Fruit fly (Drosophila melanogaster) whole organism, embryonic: ENCODE measurements around the gene BtbVII.

Source experiments
- Atf-2 ChIP-seq: fragments of 200-800 bp; sonication (Bioruptor generic); optimal IDR thresholded peaks from 2 replicates; lab custom pipeline; 2016; ENCODE audit warnings: missing biosample characterization, missing genetic modification characterization
- BEAF-32 ChIP-seq: fragments of 200-800 bp; sonication (Bioruptor generic); optimal IDR thresholded peaks from 3 replicates; lab custom pipeline; 2017; ENCODE audit warnings: missing biosample characterization, missing genetic modification characterization, mild to moderate bottlenecking, moderate library complexity, missing genetic modification reagents
- CG1024 ChIP-seq: fragments of 200-800 bp; sonication (Bioruptor generic); IDR thresholded peaks from 2 replicates; pipeline ENCODE4 v1.3.6; 2022; ENCODE audit warnings: missing biosample characterization, missing genetic modification characterization
- CG10979 ChIP-seq: fragments of 200-800 bp; sonication (Bioruptor generic); optimal IDR thresholded peaks from 2 replicates; lab custom pipeline; 2018; ENCODE audit warnings: missing biosample characterization, mild to moderate bottlenecking, missing genetic modification characterization, moderate library complexity
- CG11456 ChIP-seq: fragments of 200-800 bp; sonication (Bioruptor generic); IDR thresholded peaks from 3 replicates; pipeline ENCODE4 v1.3.6; 2022; ENCODE audit warnings: missing biosample characterization, missing genetic modification characterization
- CG12236 ChIP-seq: fragments of 200-800 bp; sonication (Bioruptor generic); optimal IDR thresholded peaks from 2 replicates; lab custom pipeline; 2016; ENCODE audit warnings: missing biosample characterization, missing genetic modification characterization
- CG1233 ChIP-seq: fragments of 200-800 bp; sonication (Bioruptor generic); optimal IDR thresholded peaks from 4 replicates; lab custom pipeline; 2018; ENCODE audit warnings: missing biosample characterization, mild to moderate bottlenecking, missing genetic modification characterization
- CG15514 ChIP-seq: fragments of 200-800 bp; sonication (Bioruptor generic); optimal IDR thresholded peaks from 3 replicates; lab custom pipeline; 2017; ENCODE audit warnings: missing biosample characterization, missing genetic modification characterization, mild to moderate bottlenecking, moderate library complexity, missing genetic modification reagents
- CG17328 ChIP-seq: fragments of 200-800 bp; sonication (Bioruptor generic); IDR thresholded peaks from 2 replicates; pipeline ENCODE4 v1.3.6; 2022; ENCODE audit warnings: missing biosample characterization, missing genetic modification characterization
- CG17361 ChIP-seq: fragments of 200-800 bp; sonication (Bioruptor generic); IDR thresholded peaks from 3 replicates; pipeline ENCODE4 v1.3.6; 2022; ENCODE audit warnings: missing biosample characterization, missing genetic modification characterization
- CG1792 ChIP-seq: fragments of 200-800 bp; sonication (Bioruptor generic); optimal IDR thresholded peaks from 2 replicates; lab custom pipeline; 2016; ENCODE audit warnings: missing biosample characterization, missing genetic modification characterization
- CG2712 ChIP-seq: fragments of 200-800 bp; optimal IDR thresholded peaks from 3 replicates; lab custom pipeline; 2019; ENCODE audit warnings: missing biosample characterization, mild to moderate bottlenecking, missing genetic modification characterization, moderate library complexity
- CG30020 ChIP-seq: fragments of 200-800 bp; optimal IDR thresholded peaks from 2 replicates; lab custom pipeline; 2019; ENCODE audit warnings: missing biosample characterization, mild to moderate bottlenecking, missing genetic modification characterization, moderate library complexity
- CG3163 ChIP-seq: fragments of 200-800 bp; sonication (Bioruptor generic); optimal IDR thresholded peaks from 3 replicates; lab custom pipeline; 2016; ENCODE audit warnings: missing biosample characterization, missing genetic modification characterization
- CG34224 ChIP-seq: fragments of 200-800 bp; sonication (Bioruptor generic); IDR thresholded peaks from 3 replicates; pipeline ENCODE4 v1.3.6; 2022; ENCODE audit warnings: missing biosample characterization, missing genetic modification characterization; ENCODE audit not compliant: partially characterized antibody
- CG34376 ChIP-seq: fragments of 200-800 bp; sonication (Bioruptor generic); optimal IDR thresholded peaks from 2 replicates; lab custom pipeline; 2018; ENCODE audit warnings: missing biosample characterization, mild to moderate bottlenecking, missing genetic modification characterization
- CG3726 ChIP-seq: fragments of 200-800 bp; sonication (Bioruptor generic); IDR thresholded peaks from 3 replicates; pipeline ENCODE4, ENCODE4 v1.3.6; 2022; ENCODE audit warnings: missing biosample characterization, missing genetic modification characterization
- CG7963 ChIP-seq: fragments of 200-800 bp; sonication (Bioruptor generic); IDR thresholded peaks from 3 replicates; pipeline ENCODE4 v1.3.6; 2022; ENCODE audit warnings: missing biosample characterization, missing genetic modification characterization; ENCODE audit not compliant: partially characterized antibody
- CG8388 ChIP-seq: fragments of 200-800 bp; sonication (Bioruptor generic); optimal IDR thresholded peaks from 2 replicates; lab custom pipeline; 2019; ENCODE audit warnings: missing biosample characterization, mild to moderate bottlenecking, missing genetic modification characterization, moderate library complexity
- CG9876 ChIP-seq: fragments of 200-800 bp; sonication (Bioruptor generic); optimal IDR thresholded peaks from 2 replicates; lab custom pipeline; 2016; ENCODE audit warnings: missing biosample characterization, missing genetic modification characterization
- Camta ChIP-seq: fragments of 200-800 bp; sonication (Bioruptor generic); optimal IDR thresholded peaks from 2 replicates; lab custom pipeline; 2016; ENCODE audit warnings: missing biosample characterization, missing genetic modification characterization
- CoRest ChIP-seq: fragments of 200-800 bp; sonication (Bioruptor generic); optimal IDR thresholded peaks from 3 replicates; lab custom pipeline; 2018; ENCODE audit warnings: missing biosample characterization, mild to moderate bottlenecking, missing genetic modification characterization, moderate library complexity
- D19A ChIP-seq: fragments of 200-800 bp; optimal IDR thresholded peaks from 3 replicates; lab custom pipeline; 2019; ENCODE audit warnings: missing biosample characterization, mild to moderate bottlenecking, missing genetic modification characterization, moderate library complexity
- Deaf1 ChIP-seq: fragments of 200-800 bp; optimal IDR thresholded peaks from 3 replicates; lab custom pipeline; 2019; ENCODE audit warnings: missing biosample characterization, mild to moderate bottlenecking, missing genetic modification characterization, moderate library complexity
- Dref ChIP-seq: fragments of 200-800 bp; sonication (Bioruptor generic); IDR thresholded peaks from 2 replicates; pipeline ENCODE4 v1.3.6; 2022; ENCODE audit warnings: missing biosample characterization, missing genetic modification characterization
- Hand ChIP-seq: fragments of 200-800 bp; sonication (Bioruptor generic); optimal IDR thresholded peaks from 2 replicates; lab custom pipeline; 2017; ENCODE audit warnings: mild to moderate bottlenecking, missing biosample characterization, missing genetic modification reagents, missing genetic modification characterization
- MESR4 ChIP-seq: fragments of 200-800 bp; sonication (Bioruptor generic); optimal IDR thresholded peaks from 2 replicates; lab custom pipeline; 2018; ENCODE audit warnings: missing biosample characterization, mild to moderate bottlenecking, missing genetic modification characterization, moderate library complexity
- Mes4 ChIP-seq: fragments of 200-800 bp; sonication (Bioruptor generic); optimal IDR thresholded peaks from 2 replicates; lab custom pipeline; 2016; ENCODE audit warnings: missing biosample characterization, missing genetic modification characterization
- NC2α ChIP-seq: fragments of 200-800 bp; sonication (Bioruptor generic); optimal IDR thresholded peaks from 2 replicates; lab custom pipeline; 2016; ENCODE audit warnings: missing biosample characterization, missing genetic modification characterization
- Tbp ChIP-seq: fragments of >200 bp; optimal IDR thresholded peaks from 2 replicates; lab custom pipeline; 2018; ENCODE audit warnings: missing biosample characterization, missing genetic modification characterization
- Xbp1 ChIP-seq: fragments of 200-800 bp; sonication (Bioruptor generic); optimal IDR thresholded peaks from 3 replicates; lab custom pipeline; 2016; ENCODE audit warnings: missing biosample characterization, mild to moderate bottlenecking, missing genetic modification characterization
- Xrp1 ChIP-seq: fragments of 200-800 bp; sonication (Bioruptor generic); IDR thresholded peaks from 2 replicates; pipeline ENCODE4 v1.3.6; 2022; ENCODE audit warnings: missing biosample characterization, missing genetic modification characterization
- abd-A ChIP-seq: fragments of 200-800 bp; sonication (Bioruptor generic); optimal IDR thresholded peaks from 3 replicates; lab custom pipeline; 2019; ENCODE audit warnings: missing biosample characterization, mild to moderate bottlenecking, missing genetic modification characterization, moderate library complexity
- bab2 ChIP-seq: fragments of 200-800 bp; sonication (Bioruptor generic); optimal IDR thresholded peaks from 2 replicates; lab custom pipeline; 2016; ENCODE audit warnings: missing biosample characterization, missing genetic modification characterization
- chm ChIP-seq: fragments of 200-800 bp; sonication (Bioruptor generic); IDR thresholded peaks from 2 replicates; pipeline ENCODE4 v1.3.6; 2022; ENCODE audit warnings: missing biosample characterization, missing genetic modification characterization
- dati ChIP-seq: fragments of 200-800 bp; sonication (Bioruptor generic); IDR thresholded peaks from 2 replicates; pipeline ENCODE4 v1.3.6; 2022; ENCODE audit warnings: missing biosample characterization, missing genetic modification characterization
- dysf ChIP-seq: fragments of 200-800 bp; sonication (Bioruptor generic); IDR thresholded peaks from 3 replicates; pipeline ENCODE4 v1.3.6; 2022; ENCODE audit warnings: missing biosample characterization, missing genetic modification characterization
- ems ChIP-seq: fragments of 200-800 bp; sonication (Bioruptor generic); optimal IDR thresholded peaks from 3 replicates; lab custom pipeline; 2016; ENCODE audit warnings: missing biosample characterization, missing genetic modification characterization
- fd64A ChIP-seq: fragments of 200-800 bp; sonication (Bioruptor generic); optimal IDR thresholded peaks from 3 replicates; lab custom pipeline; 2018; ENCODE audit warnings: missing biosample characterization, mild to moderate bottlenecking, missing genetic modification characterization
- fru ChIP-seq: fragments of >200 bp; optimal IDR thresholded peaks from 2 replicates; lab custom pipeline; 2017
- hth ChIP-seq: fragments of >200 bp; optimal IDR thresholded peaks from 2 replicates; lab custom pipeline; 2017; ENCODE audit warnings: inconsistent platforms
- inv ChIP-seq: fragments of 200-800 bp; sonication (Bioruptor generic); IDR thresholded peaks from 2 replicates; pipeline ENCODE4 v1.3.6; 2022; ENCODE audit warnings: missing biosample characterization, missing genetic modification characterization; ENCODE audit not compliant: partially characterized antibody
- kah ChIP-seq: fragments of 200-800 bp; sonication (Bioruptor generic); optimal IDR thresholded peaks from 2 replicates; lab custom pipeline; 2018; ENCODE audit warnings: missing biosample characterization, mild to moderate bottlenecking, missing genetic modification characterization
- kni ChIP-seq: fragments of 200-800 bp; sonication (Bioruptor generic); optimal IDR thresholded peaks from 3 replicates; lab custom pipeline; 2017; ENCODE audit warnings: mild to moderate bottlenecking, missing biosample characterization, missing genetic modification reagents, missing genetic modification characterization
- luna ChIP-seq: fragments of 200-800 bp; sonication (Bioruptor generic); optimal IDR thresholded peaks from 2 replicates; lab custom pipeline; 2016; ENCODE audit warnings: missing biosample characterization, missing genetic modification characterization
- odd ChIP-seq: fragments of 200-800 bp; sonication (Bioruptor generic); optimal IDR thresholded peaks from 2 replicates; lab custom pipeline; 2017; ENCODE audit warnings: missing biosample characterization, mild to moderate bottlenecking, missing genetic modification characterization
- otp ChIP-seq: fragments of 200-800 bp; sonication (Bioruptor generic); IDR thresholded peaks from 3 replicates; pipeline ENCODE4, ENCODE4 v1.3.6; 2022; ENCODE audit warnings: missing biosample characterization, missing genetic modification characterization
- pfk ChIP-seq: fragments of 200-800 bp; sonication (Bioruptor generic); optimal IDR thresholded peaks from 2 replicates; lab custom pipeline; 2018; ENCODE audit warnings: missing biosample characterization, mild to moderate bottlenecking, missing genetic modification characterization, moderate library complexity
- ro ChIP-seq: fragments of 200-800 bp; sonication (Bioruptor generic); IDR thresholded peaks from 2 replicates; pipeline ENCODE4 v1.3.6; 2022; ENCODE audit warnings: missing biosample characterization, missing genetic modification characterization
- sqz ChIP-seq: fragments of 200-800 bp; sonication (Bioruptor generic); optimal IDR thresholded peaks from 3 replicates; lab custom pipeline; 2018; ENCODE audit warnings: missing biosample characterization, mild to moderate bottlenecking, missing genetic modification characterization
- sug ChIP-seq: fragments of 200-800 bp; optimal IDR thresholded peaks from 2 replicates; lab custom pipeline; 2019; ENCODE audit warnings: missing biosample characterization, mild to moderate bottlenecking, missing genetic modification characterization, moderate library complexity
- unpg ChIP-seq: fragments of 200-800 bp; sonication (Bioruptor generic); optimal IDR thresholded peaks from 3 replicates; lab custom pipeline; 2018; ENCODE audit warnings: missing biosample characterization, mild to moderate bottlenecking, missing genetic modification characterization, moderate library complexity

The BtbVII gene

DNA sequence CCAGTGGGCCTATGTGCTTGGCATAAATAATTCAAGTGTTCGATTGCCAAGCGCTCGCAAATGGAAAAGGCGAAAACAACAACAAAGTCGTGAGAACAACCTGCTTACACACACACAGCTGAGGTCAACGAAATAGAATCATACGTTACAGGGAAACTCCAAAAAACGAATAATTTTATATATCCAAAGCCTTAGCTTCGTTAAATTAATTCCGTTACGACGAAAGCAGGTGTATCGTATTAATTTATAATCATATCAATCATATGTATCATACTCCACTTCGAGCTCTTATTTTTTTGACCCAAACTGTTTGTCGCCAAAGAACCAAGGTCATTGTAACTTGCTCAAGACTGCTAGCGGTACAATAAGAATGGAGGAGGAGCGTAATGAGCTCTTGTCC lies 31.0 kb downstream of the BtbVII start (continued):
- TF ChIP-seq luna (GFP tag; lab: Kevin White, UChicago) (peak; percentile 41), hth (lab: Kevin White, UChicago) (no peak), CG2712 (tag; lab: Kevin White, UChicago) (peak; percentile 92), CG30020 (tag; lab: Kevin White, UChicago) (no peak), CG1792 (GFP tag; lab: Kevin White, UChicago) (peak; percentile 58), abd-A (tag; lab: Kevin White, UChicago) (no peak), CG9876 (GFP tag; lab: Kevin White, UChicago) (no peak), CG3726 (peak; percentile 85), CG17361 (GFP tag; lab: Robert Waterston, UW) (no peak; the same call in 2 of the 3 replicates), Dref (GFP tag; lab: Robert Waterston, UW) (no peak), CG8388 (GFP tag; lab: Kevin White, UChicago) (peak; percentile 84), Xbp1 (GFP tag; lab: Kevin White, UChicago) (peak; percentile 85), Xrp1 (peak; percentile 96), NC2α (peak; percentile 53), chm (GFP tag; lab: Robert Waterston, UW) (peak; percentile 88), Deaf1 (tag; lab: Kevin White, UChicago) (no peak), pfk (GFP tag; lab: Kevin White, UChicago) (no peak), ro (peak; percentile 72; the same call in 1 of the 2 replicates), dysf (peak; percentile 93), CG12236 (GFP tag; lab: Kevin White, UChicago) (peak; percentile 57), MESR4 (no peak), BEAF-32 (GFP tag; lab: Kevin White, UChicago) (no peak), Atf-2 (GFP tag; lab: Kevin White, UChicago) (peak; percentile 58), Tbp (no peak), kah (GFP tag; lab: Kevin White, UChicago) (peak; percentile 80), CG1233 (peak; percentile 89), CG11456 (GFP tag; lab: Robert Waterston, UW) (peak; percentile 92), CG34376 (peak; percentile 59), CG34224 (GFP tag; lab: Robert Waterston, UW) (no peak), unpg (peak; percentile 94), otp (GFP tag; lab: Robert Waterston, UW) (peak; percentile 59; the same call in 2 of the 3 replicates), CG17328 (GFP tag; lab: Robert Waterston, UW) (peak; percentile 89), sug (no peak), Mes4 (peak; percentile 60), fru (lab: Kevin White, UChicago) (no peak), CG10979 (tag; lab: Kevin White, UChicago) (peak; percentile 92), ems (GFP tag; lab: Kevin White, UChicago) (peak; percentile 88), CG15514 (GFP tag; lab: Kevin White, UChicago) (peak; percentile 82), kni (GFP tag; lab: Kevin White, UChicago) (peak; percentile 8), CG1024 (GFP tag; lab: Robert Waterston, UW) (peak; percentile 56; the same call in 1 of the 2 replicates), sqz (GFP tag; lab: Kevin White, UChicago) (no peak), D19A (tag; lab: Kevin White, UChicago) (no peak), Hand (peak; percentile 64), CG7963 (GFP tag; lab: Robert Waterston, UW) (no peak), inv (GFP tag; lab: Robert Waterston, UW) (no peak), dati (peak; percentile 77), fd64A (GFP tag; lab: Kevin White, UChicago) (peak; percentile 57), bab2 (GFP tag; lab: Kevin White, UChicago) (peak; percentile 88), CG3163 (GFP tag; lab: Kevin White, UChicago) (no peak), CoRest (tag; lab: Kevin White, UChicago) (no peak), Camta (GFP tag; lab: Kevin White, UChicago) (peak; percentile 82), odd (GFP tag; lab: Kevin White, UChicago) (no peak)
